Worm (Caenorhabditis elegans): Measurements from ENCODE around the gene cec-7.

DNA sequence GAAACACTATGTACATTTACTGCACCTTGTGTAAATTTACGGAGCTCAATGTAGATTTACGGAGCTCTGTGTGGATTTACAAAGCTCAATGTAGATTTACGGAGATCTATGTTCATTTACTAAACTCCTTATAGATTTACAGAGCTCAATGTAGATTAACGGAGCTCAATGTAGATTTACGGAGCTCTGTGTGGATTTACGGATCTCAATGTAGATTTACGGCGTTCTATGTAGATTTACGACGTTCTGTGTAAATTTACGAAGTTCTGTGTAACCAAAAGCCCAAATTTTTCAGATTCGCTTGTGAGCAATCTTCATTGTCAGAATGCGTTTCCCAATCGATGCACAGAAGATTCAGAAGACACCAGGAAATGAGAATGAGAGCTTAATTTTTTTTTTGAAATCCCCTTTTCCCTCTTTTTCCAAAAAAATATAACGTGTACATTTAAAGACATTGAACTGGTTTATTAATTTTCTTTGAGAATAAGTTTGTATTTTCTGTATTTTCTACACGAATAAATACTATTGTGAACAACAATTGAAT, 40.6 kb downstream of the cec-7 start:
- TF ChIP-seq aly-2 (tag; optimal IDR thresholded peaks at IDR 0.05) (no peak), ceh-82 (tag; optimal IDR thresholded peaks at IDR 0.05) (no peak), mdl-1 (tag; optimal IDR thresholded peaks at IDR 0.05) (no peak), ceh-16 (tag; optimal IDR thresholded peaks at IDR 0.05) (no peak), ztf-11 (tag; optimal IDR thresholded peaks at IDR 0.05) (no peak), snpc-4 (tag; optimal IDR thresholded peaks at IDR 0.05) (no peak)

Measured in whole organism, L2 larva.